Worm (Caenorhabditis elegans): ENCODE data around the gene C28A5.1.

DNA sequence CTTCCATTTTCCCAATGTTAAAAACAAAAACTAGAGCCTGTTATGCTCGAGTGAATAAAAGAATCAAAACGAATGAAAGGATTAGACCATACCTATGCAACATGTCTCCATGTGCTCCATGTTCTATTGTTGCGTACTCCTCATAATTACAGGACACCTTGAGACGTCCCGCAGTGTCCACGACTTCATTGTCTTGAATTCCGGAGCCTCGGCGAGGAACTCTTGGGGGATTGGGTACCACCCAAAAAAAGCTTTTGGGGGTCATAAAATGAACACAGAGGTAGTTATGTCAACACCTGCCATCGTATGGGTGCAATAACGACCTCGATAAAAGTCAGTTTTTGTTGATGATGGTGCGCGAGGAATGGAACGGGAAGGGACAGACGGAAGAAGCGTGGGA, 20.8 kb upstream of the C28A5.1 start:
- TF ChIP-seq lin-13 (tag; optimal IDR thresholded peaks at IDR 0.05), result no peak
- no peak for TF ChIP-seq mep-1 (tag; optimal IDR thresholded peaks at IDR 0.05)
- no peak for TF ChIP-seq ces-1 (GFP tag; optimal IDR thresholded peaks at IDR 0.05)
- TF ChIP-seq blmp-1 (tag; optimal IDR thresholded peaks at IDR 0.05), result no peak
- TF ChIP-seq nhr-237 (tag; optimal IDR thresholded peaks at IDR 0.05), result no peak
- no peak for TF ChIP-seq elt-3 (tag; optimal IDR thresholded peaks at IDR 0.05)
- no peak for TF ChIP-seq tbx-8 (GFP tag; optimal IDR thresholded peaks at IDR 0.05)
- no peak for TF ChIP-seq pha-4 (tag; optimal IDR thresholded peaks at IDR 0.05)
- TF ChIP-seq nhr-28 (tag; optimal IDR thresholded peaks at IDR 0.05), result no peak
- TF ChIP-seq mab-5 (tag; optimal IDR thresholded peaks at IDR 0.05), result no peak
- no peak for TF ChIP-seq unc-39 (tag; optimal IDR thresholded peaks at IDR 0.05)
- TF ChIP-seq cnd-1 (tag; optimal IDR thresholded peaks at IDR 0.05), result peak; percentile 7

All from whole organism, mixed stage, embryonic.